Worm (Caenorhabditis elegans) whole organism, L1 larva: ENCODE measurements around the gene Y32F6B.9.

Experiments used
- F16B12.6 ChIP-seq: fragments of 150-350 bp; optimal IDR thresholded peaks from 2 replicates; lab custom pipeline; 2014; ENCODE audit warnings: missing biosample characterization, missing genetic modification characterization
- aha-1 ChIP-seq: fragments of 150-350 bp; optimal IDR thresholded peaks from 2 replicates; lab custom pipeline; 2014; ENCODE audit warnings: missing biosample characterization, missing genetic modification characterization
- ceh-82 ChIP-seq, 3 experiments: fragments of 150-350 bp in 1 of 3; sonication (generic microtip) in 2 of 3; optimal IDR thresholded peaks; 2 replicates each; lab custom pipeline; 2014 to 2017; ENCODE audit warnings: missing biosample characterization in 3 of 3, missing genetic modification characterization in 3 of 3
- ceh-88 ChIP-seq: fragments of 200-800 bp; sonication (Bioruptor generic); IDR thresholded peaks from 2 replicates; pipeline ENCODE4 v1.3.6; 2022; ENCODE audit warnings: missing genetic modification characterization, missing compliant biosample characterization
- ces-1 ChIP-seq: fragments of 150-350 bp; optimal IDR thresholded peaks from 2 replicates; lab custom pipeline; 2014; ENCODE audit warnings: missing biosample characterization, missing genetic modification reagents, missing genetic modification characterization
- dsc-1 ChIP-seq: sonication (generic microtip); optimal IDR thresholded peaks from 2 replicates; lab custom pipeline; 2016; ENCODE audit warnings: mild to moderate bottlenecking, missing genetic modification characterization, missing compliant biosample characterization
- efl-1 ChIP-seq, 4 experiments: fragments of 150-350 bp; optimal IDR thresholded peaks in 3 of 4; peaks in 1 of 4; 1 replicate in 1 of 4; 2 replicates in 3 of 4; lab custom pipeline; 2014; ENCODE audit warnings: missing biosample characterization in 2 of 4, missing genetic modification characterization in 2 of 4, missing genetic modification reagents in 2 of 4
- egl-13 ChIP-seq: sonication (generic microtip); optimal IDR thresholded peaks from 2 replicates; lab custom pipeline; 2016; ENCODE audit warnings: missing genotype, missing genetic modification reagents, missing genetic modification characterization, missing compliant biosample characterization
- elt-2 ChIP-seq: sonication (generic microtip); optimal IDR thresholded peaks from 2 replicates; lab custom pipeline; 2016; ENCODE audit warnings: missing genetic modification characterization, mild to moderate bottlenecking, inconsistent platforms, missing compliant biosample characterization, missing genetic modification reagents
- elt-3 ChIP-seq, 6 experiments: fragments of 150-350 bp in 1 of 6; sonication (generic microtip); optimal IDR thresholded peaks; 2 replicates each; lab custom pipeline; 2017 to 2018; ENCODE audit warnings: missing biosample characterization in 6 of 6, missing genetic modification characterization in 6 of 6, inconsistent platforms in 1 of 6
- fkh-10 ChIP-seq: sonication (generic microtip); optimal IDR thresholded peaks from 2 replicates; lab custom pipeline; 2017; ENCODE audit warnings: missing biosample characterization, missing genetic modification reagents, missing genetic modification characterization
- fkh-4 ChIP-seq: sonication (generic microtip); optimal IDR thresholded peaks from 2 replicates; lab custom pipeline; 2016; ENCODE audit warnings: missing compliant biosample characterization, missing genetic modification characterization, borderline replicate concordance
- fkh-8 ChIP-seq: sonication (generic microtip); optimal IDR thresholded peaks from 2 replicates; lab custom pipeline; 2016; ENCODE audit warnings: mild to moderate bottlenecking, missing genetic modification characterization, missing compliant biosample characterization
- fos-1 ChIP-seq: fragments of 150-350 bp; optimal IDR thresholded peaks from 2 replicates; lab custom pipeline; 2014; ENCODE audit warnings: missing biosample characterization, missing genetic modification characterization
- hlh-17 ChIP-seq: fragments of 200-800 bp; sonication (Bioruptor generic); optimal IDR thresholded peaks from 2 replicates; lab custom pipeline; 2018; ENCODE audit warnings: missing genetic modification characterization, mild to moderate bottlenecking, missing compliant biosample characterization, moderate library complexity, borderline replicate concordance
- hpl-2 ChIP-seq: fragments of 150-350 bp; optimal IDR thresholded peaks from 2 replicates; lab custom pipeline; 2014; ENCODE audit warnings: missing biosample characterization, missing genetic modification reagents, missing genetic modification characterization
- isw-1 ChIP-seq: fragments of 200-800 bp; sonication (Bioruptor generic); IDR thresholded peaks from 2 replicates; pipeline ENCODE4 v1.3.6; 2022; ENCODE audit warnings: missing genetic modification characterization, missing compliant biosample characterization
- lin-14 ChIP-seq: fragments of 200-800 bp; sonication (Bioruptor generic); optimal IDR thresholded peaks from 2 replicates; lab custom pipeline; 2018; ENCODE audit warnings: mild to moderate bottlenecking, missing genetic modification characterization, moderate library complexity, missing compliant biosample characterization
- lin-15B ChIP-seq: fragments of 150-350 bp; sonication (generic microtip); optimal IDR thresholded peaks from 3 replicates; lab custom pipeline; 2014; ENCODE audit warnings: missing biosample characterization, missing genetic modification characterization
- lir-3 ChIP-seq: sonication (generic microtip); optimal IDR thresholded peaks from 2 replicates; lab custom pipeline; 2016; ENCODE audit warnings: mild to moderate bottlenecking, missing genetic modification characterization, moderate library complexity, missing compliant biosample characterization; ENCODE audit not compliant: poor library complexity
- lsy-2 ChIP-seq, 2 experiments: fragments of 150-350 bp; optimal IDR thresholded peaks; 2 replicates each; lab custom pipeline; 2014; ENCODE audit warnings: missing biosample characterization in 2 of 2, missing genetic modification characterization in 2 of 2
- mab-9 ChIP-seq: fragments of 200-800 bp; sonication (Bioruptor generic); IDR thresholded peaks from 2 replicates; pipeline ENCODE4 v1.3.6; 2022; ENCODE audit warnings: missing genetic modification reagents, missing genetic modification characterization, missing compliant biosample characterization
- mep-1 ChIP-seq: fragments of 150-350 bp; optimal IDR thresholded peaks from 2 replicates; lab custom pipeline; 2014; ENCODE audit warnings: missing biosample characterization, missing genetic modification characterization
- nhr-11 ChIP-seq: fragments of 150-350 bp; optimal IDR thresholded peaks from 2 replicates; lab custom pipeline; 2014; ENCODE audit warnings: missing biosample characterization, missing genetic modification characterization
- nhr-237 ChIP-seq: fragments of 150-350 bp; optimal IDR thresholded peaks from 2 replicates; lab custom pipeline; 2014; ENCODE audit warnings: missing biosample characterization, missing genetic modification characterization
- nhr-28 ChIP-seq: fragments of 150-350 bp; optimal IDR thresholded peaks from 2 replicates; lab custom pipeline; 2014; ENCODE audit warnings: missing biosample characterization, missing genetic modification characterization
- nhr-47 ChIP-seq: sonication (generic microtip); optimal IDR thresholded peaks from 2 replicates; lab custom pipeline; 2016; ENCODE audit warnings: mild to moderate bottlenecking, missing genetic modification characterization, moderate library complexity, missing compliant biosample characterization
- nhr-71 ChIP-seq: sonication (generic microtip); optimal IDR thresholded peaks from 2 replicates; lab custom pipeline; 2016; ENCODE audit warnings: mild to moderate bottlenecking, missing genetic modification characterization, moderate library complexity, missing compliant biosample characterization
- nhr-85 ChIP-seq: sonication (generic microtip); peaks from one replicate; lab custom pipeline; 2016; ENCODE audit warnings: missing genetic modification characterization, inconsistent platforms, missing compliant biosample characterization
- nhr-90 ChIP-seq: sonication (generic microtip); optimal IDR thresholded peaks from 2 replicates; lab custom pipeline; 2016; ENCODE audit warnings: mild to moderate bottlenecking, missing genetic modification characterization, missing compliant biosample characterization; ENCODE audit not compliant: poor library complexity
- pqm-1 ChIP-seq: sonication (generic microtip); optimal IDR thresholded peaks from 3 replicates; lab custom pipeline; 2017; ENCODE audit warnings: missing biosample characterization, missing genetic modification characterization
- snu-23 ChIP-seq: sonication (generic microtip); optimal IDR thresholded peaks from 2 replicates; lab custom pipeline; 2016; ENCODE audit warnings: missing genetic modification characterization, missing compliant biosample characterization
- sptf-1 ChIP-seq: fragments of 150-350 bp; optimal IDR thresholded peaks from 2 replicates; lab custom pipeline; 2014; ENCODE audit warnings: missing biosample characterization, missing genetic modification characterization
- sup-37 ChIP-seq: fragments of 200-800 bp; sonication (Bioruptor generic); optimal IDR thresholded peaks from 2 replicates; lab custom pipeline; 2018; ENCODE audit warnings: mild to moderate bottlenecking, missing genetic modification characterization, missing compliant biosample characterization
- swsn-7 ChIP-seq: sonication (generic microtip); optimal IDR thresholded peaks from 2 replicates; lab custom pipeline; 2016; ENCODE audit warnings: missing genetic modification characterization, missing compliant biosample characterization
- tbx-2 ChIP-seq: sonication (generic microtip); optimal IDR thresholded peaks from 2 replicates; lab custom pipeline; 2016; ENCODE audit warnings: missing genetic modification characterization, missing compliant biosample characterization
- tlp-1 ChIP-seq: fragments of 150-350 bp; optimal IDR thresholded peaks from 2 replicates; lab custom pipeline; 2014; ENCODE audit warnings: missing biosample characterization, missing genetic modification characterization
- unc-30 ChIP-seq: sonication (generic microtip); optimal IDR thresholded peaks from 2 replicates; lab custom pipeline; 2017; ENCODE audit warnings: missing biosample characterization, missing genetic modification characterization
- unc-62 ChIP-seq: fragments of 150-350 bp; optimal IDR thresholded peaks from 2 replicates; lab custom pipeline; 2014; ENCODE audit warnings: missing biosample characterization, missing genetic modification reagents, missing genetic modification characterization
- unc-98 ChIP-seq: fragments of 200-800 bp; sonication (Bioruptor generic); IDR thresholded peaks from 2 replicates; pipeline ENCODE4 v1.3.6; 2022; ENCODE audit warnings: missing genetic modification characterization, missing compliant biosample characterization
- xbp-1 ChIP-seq: sonication (generic microtip); optimal IDR thresholded peaks from 2 replicates; lab custom pipeline; 2016; ENCODE audit warnings: missing genetic modification characterization, missing compliant biosample characterization
- zag-1 ChIP-seq: fragments of 150-350 bp; optimal IDR thresholded peaks from 2 replicates; lab custom pipeline; 2014; ENCODE audit warnings: missing biosample characterization, missing genetic modification characterization
- ztf-11 ChIP-seq, 2 experiments: sonication (generic microtip); optimal IDR thresholded peaks; 2 replicates each; lab custom pipeline; 2016 to 2017; ENCODE audit warnings: missing genetic modification characterization in 2 of 2, missing biosample characterization in 1 of 2, missing compliant biosample characterization in 1 of 2

Y32F6B.9 gene

DNA sequence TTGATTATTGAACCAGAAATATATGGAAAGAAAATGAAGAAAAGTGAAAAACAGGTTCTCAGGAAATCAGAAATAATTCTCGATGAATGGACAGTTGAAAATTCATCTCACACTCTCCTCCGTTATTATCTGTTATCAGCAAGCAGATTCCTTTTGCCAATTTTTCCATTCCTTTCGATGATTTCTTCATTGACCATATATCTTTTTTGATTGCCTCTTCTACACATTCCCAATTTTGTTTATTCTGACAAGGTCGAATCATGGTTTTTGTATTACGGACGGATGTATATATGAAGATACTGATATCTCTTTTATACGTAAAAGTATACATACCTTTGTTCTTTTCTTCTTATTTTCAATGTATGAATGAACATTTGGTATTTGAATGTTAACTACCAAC, 17.8 kb upstream of the Y32F6B.9 start (continued):
- TF ChIP-seq lir-3 (tag; lab: Kevin White, UChicago): no peak
- no peak for TF ChIP-seq swsn-7 (tag; lab: Kevin White, UChicago)
- no peak for TF ChIP-seq nhr-47 (tag; lab: Kevin White, UChicago)
- TF ChIP-seq F16B12.6 (tag; lab: Kevin White, UChicago): no peak
- TF ChIP-seq sptf-1: no peak
- TF ChIP-seq dsc-1 (tag; lab: Kevin White, UChicago): no peak
- no peak for TF ChIP-seq egl-13 (tag; lab: Kevin White, UChicago)
- no peak for TF ChIP-seq mep-1
- TF ChIP-seq elt-3 (tag; optimal IDR thresholded peaks at IDR 0.05; lab: Kevin White, UChicago): peak in 3 of 6 experiments; percentile 25 to 86 (median 69)
- no peak for TF ChIP-seq mab-9 (GFP tag; lab: Robert Waterston, UW)
- TF ChIP-seq lsy-2 (tag; optimal IDR thresholded peaks at IDR 0.05; lab: Kevin White, UChicago): peak in 1 of 2 experiments; percentile 29
- no peak for TF ChIP-seq xbp-1 (tag; lab: Kevin White, UChicago)
- no peak for TF ChIP-seq tlp-1
- TF ChIP-seq fkh-10 (GFP tag; lab: Kevin White, UChicago): no peak
- TF ChIP-seq, all 84 proteins: peak for 9

DNA sequence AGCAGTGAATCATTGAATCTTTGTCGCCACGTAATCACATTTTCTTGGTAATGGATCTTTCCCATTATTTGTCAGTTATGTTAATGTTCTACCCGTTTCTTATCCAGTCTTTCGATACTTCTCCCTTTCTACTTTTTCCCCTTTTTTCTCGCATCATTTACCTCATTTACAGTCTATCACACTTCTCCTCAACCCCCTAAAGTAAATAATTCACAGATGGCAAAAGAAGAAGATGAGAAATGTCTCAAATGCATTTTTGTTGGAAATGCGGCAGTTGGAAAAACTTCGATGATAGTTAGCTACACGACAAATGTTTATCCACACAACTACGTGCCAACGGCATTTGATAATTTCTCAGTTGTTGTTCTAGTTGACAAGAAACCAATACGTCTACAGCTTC, 16.4 kb upstream of the Y32F6B.9 start, which contains the start of gene chw-1:
Gene chw-1 (plus strand): TSS at position 217 of the 400 bp plus-strand sequence.
- TF ChIP-seq fkh-8 (no peak), lin-15B (tag; lab: Kevin White, UChicago) (no peak), zag-1 (tag; lab: Kevin White, UChicago) (no peak), elt-2 (no peak), nhr-85 (peak; percentile 32), hpl-2 (no peak)

DNA sequence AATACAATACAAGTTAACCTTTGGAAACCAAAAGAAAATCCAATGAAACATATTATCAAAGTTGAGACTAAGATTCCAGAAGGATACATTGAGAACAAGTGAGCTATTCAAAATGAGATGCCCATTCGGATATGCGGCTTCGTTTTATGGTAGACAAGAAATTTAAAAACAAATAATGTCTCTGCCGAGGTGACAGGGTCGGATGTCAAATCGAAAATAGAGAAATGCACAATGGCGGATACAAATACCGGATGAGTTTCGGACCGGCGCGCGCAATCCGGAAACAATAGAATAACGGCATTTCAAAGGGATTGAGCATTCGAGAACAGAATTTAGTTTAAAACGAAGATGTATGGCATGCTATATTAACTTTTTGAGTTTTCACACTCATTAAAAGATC, 15.2 kb upstream of the Y32F6B.9 start, which contains the start of gene F22E12.3:
Gene F22E12.3 (minus strand): TSS at position 101 of the 400 bp plus-strand sequence.
- TF ChIP-seq nhr-28 (tag; lab: Kevin White, UChicago) (no peak), nhr-90 (tag; lab: Kevin White, UChicago) (no peak), ces-1 (GFP tag; lab: Kevin White, UChicago) (no peak), elt-2 (no peak), mab-9 (GFP tag; lab: Robert Waterston, UW) (no peak), nhr-11 (no peak), sptf-1 (no peak), tlp-1 (no peak), F16B12.6 (tag; lab: Kevin White, UChicago) (no peak), nhr-47 (tag; lab: Kevin White, UChicago) (no peak), hpl-2 (no peak)

DNA sequence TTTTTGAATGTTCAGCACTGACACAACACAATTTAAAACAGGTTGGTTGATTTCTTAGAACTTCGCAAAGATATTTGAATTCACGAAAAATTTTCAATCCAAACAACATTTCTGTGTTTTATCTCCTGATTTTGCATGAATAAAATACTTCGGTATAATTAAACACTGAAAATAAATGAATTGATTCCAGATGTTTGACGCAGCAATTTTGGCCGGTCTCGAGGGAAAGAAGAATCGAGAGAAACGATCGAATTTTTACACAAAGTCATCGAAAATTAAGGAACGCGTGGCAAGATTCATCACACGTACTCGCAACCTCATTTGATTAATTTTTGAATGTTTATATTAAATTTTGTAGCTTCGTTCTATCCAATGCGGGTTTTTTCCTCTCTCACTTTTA, 14.3 kb upstream of the Y32F6B.9 start:
- TF ChIP-seq nhr-85 (peak; percentile 61), dsc-1 (tag; lab: Kevin White, UChicago) (peak; percentile 96), pqm-1 (tag; lab: Kevin White, UChicago) (no peak), ceh-82 (tag; optimal IDR thresholded peaks at IDR 0.05; lab: Kevin White, UChicago) (no peak), fkh-4 (tag; lab: Kevin White, UChicago) (peak; percentile 87)
- TF ChIP-seq, all 84 proteins: peak for 3

DNA sequence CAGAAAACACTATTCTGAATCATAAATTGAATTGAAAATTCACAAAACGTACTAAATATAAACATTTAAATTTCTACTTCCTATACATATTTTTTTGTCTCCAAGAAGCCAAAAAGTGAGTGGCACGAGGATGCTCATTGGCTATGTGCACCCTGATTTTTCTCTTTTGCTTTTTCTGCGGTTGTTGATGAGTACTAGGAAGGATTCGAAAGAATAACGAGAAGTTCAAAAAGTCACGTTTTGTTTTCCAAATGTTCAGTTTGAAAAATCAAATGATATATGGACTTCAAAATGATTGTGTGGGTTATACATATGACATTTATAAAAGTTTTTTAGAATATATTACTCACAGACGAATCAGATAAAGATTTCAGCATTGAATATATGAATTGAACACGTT, 13.8 kb upstream of the Y32F6B.9 start:
- no peak for TF ChIP-seq snu-23 (GFP tag; lab: Kevin White, UChicago)
- TF ChIP-seq tbx-2 (tag; lab: Kevin White, UChicago): no peak
- no peak for TF ChIP-seq hlh-17 (GFP tag; lab: Kevin White, UChicago)
- peak; percentile 33 for TF ChIP-seq fkh-8
- TF ChIP-seq unc-98 (GFP tag; lab: Robert Waterston, UW): no peak
- no peak for TF ChIP-seq fkh-4 (tag; lab: Kevin White, UChicago)
- TF ChIP-seq ztf-11 (tag; optimal IDR thresholded peaks at IDR 0.05; lab: Kevin White, UChicago): no peak
- TF ChIP-seq dsc-1 (tag; lab: Kevin White, UChicago): no peak
- TF ChIP-seq lsy-2 (tag; optimal IDR thresholded peaks at IDR 0.05; lab: Kevin White, UChicago): peak in 1 of 2 experiments; percentile 12
- TF ChIP-seq nhr-71 (tag; lab: Kevin White, UChicago): no peak
- TF ChIP-seq nhr-11: no peak
- TF ChIP-seq ceh-88 (GFP tag; lab: Robert Waterston, UW): no peak
- no peak for TF ChIP-seq nhr-47 (tag; lab: Kevin White, UChicago)
- no peak for TF ChIP-seq mab-9 (GFP tag; lab: Robert Waterston, UW)
- TF ChIP-seq sup-37: no peak
- TF ChIP-seq efl-1 (optimal IDR thresholded peaks at IDR 0.05; lab: Kevin White, UChicago): no peak
- TF ChIP-seq efl-1 (GFP tag; optimal IDR thresholded peaks at IDR 0.05 in 1 of 2; lab: Kevin White, UChicago): no peak
- TF ChIP-seq fos-1 (tag; lab: Kevin White, UChicago): no peak
- no peak for TF ChIP-seq mep-1
- peak; percentile 41 for TF ChIP-seq lin-14 (GFP tag; lab: Kevin White, UChicago)
- no peak for TF ChIP-seq nhr-237 (tag; lab: Kevin White, UChicago)
- no peak for TF ChIP-seq aha-1 (tag; lab: Kevin White, UChicago)
- TF ChIP-seq unc-30 (tag; lab: Kevin White, UChicago): no peak
- TF ChIP-seq isw-1: no peak
- no peak for TF ChIP-seq unc-62 (GFP tag; lab: Kevin White, UChicago)
- no peak for TF ChIP-seq fkh-10 (GFP tag; lab: Kevin White, UChicago)
